Worm (Caenorhabditis elegans): Measurements from ENCODE around the gene puf-11.

- TF ChIP-seq ZK546.5 (tag; optimal IDR thresholded peaks at IDR 0.05) (no peak), lin-39 (tag; optimal IDR thresholded peaks at IDR 0.05) (no peak), blmp-1 (tag; optimal IDR thresholded peaks at IDR 0.05; ENCODE audit: insufficient read depth) (no peak), lin-13 (GFP tag; optimal IDR thresholded peaks at IDR 0.05) (no peak), mbf-1 (tag; optimal IDR thresholded peaks at IDR 0.05) (no peak), R02D3.7 (tag; optimal IDR thresholded peaks at IDR 0.05) (no peak), aly-2 (tag; optimal IDR thresholded peaks at IDR 0.05) (no peak), C34F6.9 (tag; optimal IDR thresholded peaks at IDR 0.05) (no peak), elt-3 (tag; optimal IDR thresholded peaks at IDR 0.05) (no peak), nhr-25 (tag; optimal IDR thresholded peaks at IDR 0.05) (no peak), ztf-4 (tag; optimal IDR thresholded peaks at IDR 0.05) (no peak), elt-1 (tag; optimal IDR thresholded peaks at IDR 0.05) (no peak), nhr-23 (tag; optimal IDR thresholded peaks at IDR 0.05) (no peak), unc-62 (GFP tag; optimal IDR thresholded peaks at IDR 0.05) (no peak)
Measured at ce11 chrIV:6419031-6419582, 2.3 kb upstream of the puf-11 start, which contains the start of the genes Y73B6BL.23 and htp-2.

All from whole organism, L2 larva.